Worm (Caenorhabditis elegans): ENCODE measurements around the gene Y6G8.5.
"Not testable (repeated sequence)": the region's sequence is repeated elsewhere in the genome, so short reads cannot be mapped to it uniquely, and the experiment has no call there.

- TF ChIP-seq tab-1 (GFP tag; IDR thresholded peaks at IDR 0.05); flt-1 (GFP tag; IDR thresholded peaks at IDR 0.05); ztf-23 (GFP tag; IDR thresholded peaks at IDR 0.05); med-1 (GFP tag; optimal IDR thresholded peaks at IDR 0.05; ENCODE audit: insufficient read depth): not testable (repeated sequence)
These were observed 9.5 kb downstream of the Y6G8.5 start, which contains the start of gene Y6G8.16 for ce11 chrV:17606050-17606449.

Data from whole organism, midembryonic.